Worm (Caenorhabditis elegans): Measurements from ENCODE around the gene mxl-2.

- TF ChIP-seq him-1 (tag; optimal IDR thresholded peaks at IDR 0.05) (no peak), W03F9.2 (tag; optimal IDR thresholded peaks at IDR 0.05) (no peak)
Measured at ce11 chrIII:187829-188228, at the start of gene mxl-2.
